Fruit fly (Drosophila melanogaster) whole organism, embryonic: ENCODE measurements around the gene Fur2.
A peak's percentile ranks its signal among the peaks of the same experiment; 100 is the strongest.

Experiments
- CG10209 ChIP-seq: fragments of 200-800 bp; sonication (Bioruptor generic); optimal IDR thresholded peaks from 3 replicates; lab custom pipeline; 2017; ENCODE audit warnings: missing biosample characterization, mild to moderate bottlenecking, missing genetic modification characterization, missing genetic modification reagents
- CG10543 ChIP-seq: fragments of 200-800 bp; sonication (Bioruptor generic); optimal IDR thresholded peaks from 3 replicates; lab custom pipeline; 2017; ENCODE audit warnings: missing biosample characterization, mild to moderate bottlenecking, missing genetic modification characterization, moderate library complexity
- CG10979 ChIP-seq: fragments of 200-800 bp; sonication (Bioruptor generic); optimal IDR thresholded peaks from 2 replicates; lab custom pipeline; 2018; ENCODE audit warnings: missing biosample characterization, mild to moderate bottlenecking, missing genetic modification characterization, moderate library complexity
- CG11696 ChIP-seq: fragments of 200-800 bp; sonication (Bioruptor generic); IDR thresholded peaks from 2 replicates; pipeline ENCODE4 v1.3.6; 2022; ENCODE audit warnings: missing biosample characterization, missing genetic modification characterization
- CG12299 ChIP-seq: fragments of 200-800 bp; sonication (Bioruptor generic); optimal IDR thresholded peaks from 2 replicates; lab custom pipeline; 2018; ENCODE audit warnings: missing biosample characterization, mild to moderate bottlenecking, missing genetic modification characterization
- CG13424 ChIP-seq: fragments of 200-800 bp; sonication (Bioruptor generic); optimal IDR thresholded peaks from 2 replicates; lab custom pipeline; 2019; ENCODE audit warnings: missing biosample characterization, mild to moderate bottlenecking, missing genetic modification characterization, moderate library complexity
- CG16863 ChIP-seq: fragments of 200-800 bp; sonication (Bioruptor generic); optimal IDR thresholded peaks from 3 replicates; lab custom pipeline; 2016; ENCODE audit warnings: missing biosample characterization, missing genetic modification characterization
- CG17612 ChIP-seq: fragments of 200-800 bp; sonication (Bioruptor generic); IDR thresholded peaks from 2 replicates; pipeline ENCODE4 v1.3.6; 2022; ENCODE audit warnings: missing biosample characterization, missing genetic modification characterization
- CG2678 ChIP-seq: fragments of 200-800 bp; sonication (Bioruptor generic); optimal IDR thresholded peaks from 3 replicates; lab custom pipeline; 2019; ENCODE audit warnings: missing biosample characterization, mild to moderate bottlenecking, missing genetic modification characterization, moderate library complexity
- CG30020 ChIP-seq: fragments of 200-800 bp; optimal IDR thresholded peaks from 2 replicates; lab custom pipeline; 2019; ENCODE audit warnings: missing biosample characterization, mild to moderate bottlenecking, missing genetic modification characterization, moderate library complexity
- CG32532 ChIP-seq: fragments of 200-800 bp; sonication (Bioruptor generic); IDR thresholded peaks from 2 replicates; pipeline ENCODE4 v1.3.6; 2022; ENCODE audit warnings: missing biosample characterization, missing genetic modification characterization
- CG34422 ChIP-seq: fragments of 200-800 bp; sonication (Bioruptor generic); IDR thresholded peaks from 3 replicates; pipeline ENCODE4 v1.3.6; 2022; ENCODE audit warnings: missing biosample characterization, missing genetic modification characterization
- CG4820 ChIP-seq: fragments of 200-800 bp; sonication (Bioruptor generic); optimal IDR thresholded peaks from 3 replicates; lab custom pipeline; 2016; ENCODE audit warnings: missing biosample characterization, missing genetic modification characterization
- CG7271 ChIP-seq: fragments of 200-800 bp; sonication (Bioruptor generic); optimal IDR thresholded peaks from 2 replicates; lab custom pipeline; 2018; ENCODE audit warnings: missing biosample characterization, mild to moderate bottlenecking, missing genetic modification characterization, moderate library complexity
- CG8924 ChIP-seq: fragments of 200-800 bp; optimal IDR thresholded peaks from 3 replicates; lab custom pipeline; 2019; ENCODE audit warnings: missing biosample characterization, mild to moderate bottlenecking, missing genetic modification characterization, moderate library complexity
- CG8944 ChIP-seq: fragments of 200-800 bp; sonication (Bioruptor generic); optimal IDR thresholded peaks from 3 replicates; lab custom pipeline; 2016; ENCODE audit warnings: missing biosample characterization, missing genetic modification characterization
- Dad ChIP-seq: fragments of 200-800 bp; sonication (Bioruptor generic); optimal IDR thresholded peaks from 3 replicates; lab custom pipeline; 2016; ENCODE audit warnings: missing biosample characterization, missing genetic modification characterization
- Dp ChIP-seq: fragments of 200-800 bp; sonication (Bioruptor generic); optimal IDR thresholded peaks from 2 replicates; lab custom pipeline; 2018; ENCODE audit warnings: missing biosample characterization, mild to moderate bottlenecking, missing genetic modification characterization, moderate library complexity
- E2f1 ChIP-seq: fragments of 200-800 bp; sonication (Bioruptor generic); IDR thresholded peaks from 2 replicates; pipeline ENCODE4 v1.3.6; 2022; ENCODE audit warnings: missing biosample characterization, missing genetic modification characterization
- Fer1 ChIP-seq: fragments of 200-800 bp; sonication (Bioruptor generic); optimal IDR thresholded peaks from 2 replicates; lab custom pipeline; 2017; ENCODE audit warnings: missing biosample characterization, mild to moderate bottlenecking, missing genetic modification characterization
- Fer3 ChIP-seq: fragments of 200-800 bp; sonication (Bioruptor generic); optimal IDR thresholded peaks from 2 replicates; lab custom pipeline; 2018; ENCODE audit warnings: missing biosample characterization, mild to moderate bottlenecking, missing genetic modification characterization, moderate library complexity
- HHEX ChIP-seq: fragments of 200-800 bp; sonication (Bioruptor generic); optimal IDR thresholded peaks from 3 replicates; lab custom pipeline; 2017; ENCODE audit warnings: missing biosample characterization, mild to moderate bottlenecking, missing genetic modification characterization, missing genetic modification reagents
- HLH4C ChIP-seq: fragments of 200-800 bp; sonication (Bioruptor generic); IDR thresholded peaks from 3 replicates; pipeline ENCODE4 v1.3.6; 2022; ENCODE audit warnings: missing biosample characterization, missing genetic modification characterization; ENCODE audit not compliant: partially characterized antibody
- Hr3 ChIP-seq: fragments of 200-800 bp; sonication (Bioruptor generic); optimal IDR thresholded peaks from 3 replicates; lab custom pipeline; 2016; ENCODE audit warnings: missing biosample characterization, missing genetic modification characterization
- Kr ChIP-seq: fragments of 200-800 bp; sonication (Bioruptor generic); optimal IDR thresholded peaks from 2 replicates; lab custom pipeline; 2017; ENCODE audit warnings: missing biosample characterization, mild to moderate bottlenecking, missing genetic modification characterization
- Med ChIP-seq: fragments of 200-800 bp; sonication (Bioruptor generic); peaks from one replicate; lab custom pipeline; 2016; ENCODE audit warnings: missing biosample characterization, missing genetic modification characterization, mild to moderate bottlenecking, inconsistent platforms, moderate library complexity
- Mrtf ChIP-seq: fragments of 200-800 bp; sonication (Bioruptor generic); IDR thresholded peaks from 3 replicates; pipeline ENCODE4 v1.3.6; 2022; ENCODE audit warnings: missing biosample characterization, missing genetic modification characterization
- Opbp ChIP-seq: fragments of 200-800 bp; sonication (Bioruptor generic); IDR thresholded peaks from 3 replicates; pipeline ENCODE4 v1.3.6; 2022; ENCODE audit warnings: missing biosample characterization, missing genetic modification characterization; ENCODE audit not compliant: partially characterized antibody
- Pdp1 ChIP-seq, 2 experiments: fragments of 200-800 bp; sonication (Bioruptor generic); optimal IDR thresholded peaks; 3 replicates each; lab custom pipeline; 2016; ENCODE audit warnings: missing biosample characterization in 2 of 2, missing genetic modification characterization in 2 of 2, mild to moderate bottlenecking in 1 of 2, moderate library complexity in 1 of 2
- Taf1 ChIP-seq: fragments of 200-800 bp; sonication (Bioruptor generic); IDR thresholded peaks from 2 replicates; pipeline ENCODE4 v1.3.6; 2022; ENCODE audit warnings: missing biosample characterization, missing genetic modification characterization
- bigmax ChIP-seq: fragments of 200-800 bp; sonication (Bioruptor generic); optimal IDR thresholded peaks from 2 replicates; lab custom pipeline; 2018; ENCODE audit warnings: missing biosample characterization, mild to moderate bottlenecking, missing genetic modification characterization
- cg ChIP-seq: fragments of 200-800 bp; sonication (Bioruptor generic); optimal IDR thresholded peaks from 3 replicates; lab custom pipeline; 2019; ENCODE audit warnings: missing biosample characterization, mild to moderate bottlenecking, missing genetic modification characterization, moderate library complexity
- chinmo ChIP-seq: fragments of 200-800 bp; sonication (Bioruptor generic); IDR thresholded peaks from 4 replicates; pipeline ENCODE4 v1.3.6; 2022; ENCODE audit warnings: missing biosample characterization, missing genetic modification characterization; ENCODE audit not compliant: partially characterized antibody
- chm ChIP-seq: fragments of 200-800 bp; sonication (Bioruptor generic); IDR thresholded peaks from 2 replicates; pipeline ENCODE4 v1.3.6; 2022; ENCODE audit warnings: missing biosample characterization, missing genetic modification characterization
- chn ChIP-seq: fragments of 200-800 bp; sonication (Bioruptor generic); optimal IDR thresholded peaks from 2 replicates; lab custom pipeline; 2016; ENCODE audit warnings: missing biosample characterization, missing genetic modification characterization
- dan ChIP-seq: fragments of 200-800 bp; sonication (Bioruptor generic); IDR thresholded peaks from 2 replicates; pipeline ENCODE4 v1.3.6; 2022; ENCODE audit warnings: missing biosample characterization, missing genetic modification characterization
- hbn ChIP-seq: fragments of 200-800 bp; sonication (Bioruptor generic); IDR thresholded peaks from 2 replicates; pipeline ENCODE4 v1.3.6; 2022; ENCODE audit warnings: missing biosample characterization, missing genetic modification characterization; ENCODE audit not compliant: partially characterized antibody
- lola ChIP-seq, 3 experiments: fragments of >200 bp in 2 of 3; fragments of 200-800 bp in 1 of 3; sonication (Bioruptor generic) in 1 of 3; optimal IDR thresholded peaks; 2 replicates each; lab custom pipeline; 2017 to 2019; ENCODE audit warnings: missing biosample characterization in 3 of 3, missing genetic modification characterization in 3 of 3, mild to moderate bottlenecking in 1 of 3, moderate library complexity in 1 of 3
- p53 ChIP-seq: fragments of 200-800 bp; sonication (Bioruptor generic); optimal IDR thresholded peaks from 2 replicates; lab custom pipeline; 2016; ENCODE audit warnings: missing biosample characterization, missing genetic modification characterization
- sens ChIP-seq: fragments of 200-800 bp; sonication (Bioruptor generic); peaks from one replicate; lab custom pipeline; 2016; ENCODE audit warnings: missing biosample characterization, missing genetic modification characterization
- sima ChIP-seq: fragments of 200-800 bp; sonication (Bioruptor generic); optimal IDR thresholded peaks from 2 replicates; lab custom pipeline; 2016; ENCODE audit warnings: missing biosample characterization, missing genetic modification characterization
- sug ChIP-seq: fragments of 200-800 bp; optimal IDR thresholded peaks from 2 replicates; lab custom pipeline; 2019; ENCODE audit warnings: missing biosample characterization, mild to moderate bottlenecking, missing genetic modification characterization, moderate library complexity
- trem ChIP-seq: fragments of 200-800 bp; optimal IDR thresholded peaks from 3 replicates; lab custom pipeline; 2019; ENCODE audit warnings: missing biosample characterization, mild to moderate bottlenecking, missing genetic modification characterization, moderate library complexity
- yki ChIP-seq: fragments of >200 bp; optimal IDR thresholded peaks from 3 replicates; lab custom pipeline; 2018
- zf30C ChIP-seq: fragments of 200-800 bp; sonication (Bioruptor generic); optimal IDR thresholded peaks from 3 replicates; lab custom pipeline; 2018; ENCODE audit warnings: missing biosample characterization, mild to moderate bottlenecking, missing genetic modification characterization

The Fur2 gene

dm6 chrX:16333434-16334141, 39.3 kb upstream of the Fur2 start, which contains the start of the genes CG9921 and Dsp1 (continued):
- TF ChIP-seq Kr (GFP tag; lab: Kevin White, UChicago), result no peak
- TF ChIP-seq HHEX (GFP tag; lab: Kevin White, UChicago), result peak; percentile 4
- TF ChIP-seq CG17612 (GFP tag; lab: Robert Waterston, UW), result no peak
- TF ChIP-seq Taf1 (GFP tag; lab: Robert Waterston, UW), result peak; percentile 26; the same call in 1 of the 2 replicates
- peak; percentile 90 for TF ChIP-seq yki (lab: Kevin White, UChicago)
- TF ChIP-seq HLH4C (GFP tag; lab: Robert Waterston, UW), result no peak
- peak; percentile 75 for TF ChIP-seq chm (GFP tag; lab: Robert Waterston, UW)
- TF ChIP-seq CG11696 (GFP tag; lab: Robert Waterston, UW), result peak; percentile 32; the same call in 1 of the 2 replicates
- TF ChIP-seq Fer3, result no peak
- peak; percentile 25; the same call in 1 of the 2 replicates for TF ChIP-seq CG32532
- peak; percentile 26 for TF ChIP-seq sug

dm6 chrX:16334251-16334860, 38.5 kb upstream of the Fur2 start:
- TF ChIP-seq trem (tag; lab: Kevin White, UChicago) (no peak), CG30020 (tag; lab: Kevin White, UChicago) (peak; percentile 0), sens (GFP tag; lab: Kevin White, UChicago) (peak; percentile 4), CG12299 (peak; percentile 53), Dp (GFP tag; lab: Kevin White, UChicago) (peak; percentile 3), CG8924 (tag; lab: Kevin White, UChicago) (peak; percentile 50), cg (GFP tag; lab: Kevin White, UChicago) (peak; percentile 89), E2f1 (peak; percentile 41; the same call in 1 of the 2 replicates), Pdp1 (GFP tag; optimal IDR thresholded peaks at IDR 0.05; lab: Kevin White, UChicago) (peak in 1 of 2 experiments; percentile 55), lola (GFP tag; optimal IDR thresholded peaks at IDR 0.05; lab: Kevin White, UChicago) (peak in 1 of 3 experiments; percentile 43), CG34422 (GFP tag; lab: Robert Waterston, UW) (peak; percentile 32; the same call in 1 of the 3 replicates), sima (GFP tag; lab: Kevin White, UChicago) (no peak), Fer1 (GFP tag; lab: Kevin White, UChicago) (no peak), CG10543 (no peak), chinmo (GFP tag; lab: Robert Waterston, UW) (0 out of 4 replicates have a peak, but pooled peaks have one; percentile 6), Med (peak; percentile 63)

- peak; percentile 52 for TF ChIP-seq Hr3 (GFP tag; lab: Kevin White, UChicago)
- peak; percentile 77 for TF ChIP-seq chn (GFP tag; lab: Kevin White, UChicago)
- peak; percentile 42 for TF ChIP-seq CG8944 (GFP tag; lab: Kevin White, UChicago)
- peak; percentile 66 for TF ChIP-seq CG16863
- TF ChIP-seq CG10209 (GFP tag; lab: Kevin White, UChicago), result peak; percentile 66
- TF ChIP-seq hbn (GFP tag; lab: Robert Waterston, UW), result no peak
- no peak for TF ChIP-seq zf30C (GFP tag; lab: Kevin White, UChicago)
- no peak for TF ChIP-seq Opbp
- TF ChIP-seq CG4820 (GFP tag; lab: Kevin White, UChicago), result peak; percentile 56
- no peak for TF ChIP-seq bigmax (GFP tag; lab: Kevin White, UChicago)
- peak; percentile 74 for TF ChIP-seq CG2678 (tag; lab: Kevin White, UChicago)
- TF ChIP-seq CG7271 (tag; lab: Kevin White, UChicago), result no peak
- peak; percentile 75 for TF ChIP-seq Dad (GFP tag; lab: Kevin White, UChicago)
- TF ChIP-seq Mrtf, result peak; percentile 73
- TF ChIP-seq CG13424 (tag; lab: Kevin White, UChicago), result peak; percentile 73
- no peak for TF ChIP-seq dan (GFP tag; lab: Robert Waterston, UW)
- TF ChIP-seq sug, result peak; percentile 55
- TF ChIP-seq p53 (GFP tag; lab: Kevin White, UChicago), result peak; percentile 53
- peak; percentile 21 for TF ChIP-seq CG10979 (tag; lab: Kevin White, UChicago)
- peak; percentile 70; the same call in 1 of the 2 replicates for TF ChIP-seq chm (GFP tag; lab: Robert Waterston, UW)
Measured at dm6 chrX:16335107-16335642, 37.7 kb upstream of the Fur2 start.
